Worm (Caenorhabditis elegans): ENCODE measurements around the gene T10H9.1.

T10H9.1 gene

ce11 chrV:6650508-6650907 is 1.1 kb downstream of the T10H9.1 start:
- no peak for TF ChIP-seq unc-120 (tag; optimal IDR thresholded peaks at IDR 0.05; ENCODE audit: poor library complexity, severe bottlenecking)
- TF ChIP-seq ztf-11 (tag; optimal IDR thresholded peaks at IDR 0.05), result no peak
- no peak for TF ChIP-seq sptf-1 (tag; optimal IDR thresholded peaks at IDR 0.05)
- TF ChIP-seq unc-62 (GFP tag; optimal IDR thresholded peaks at IDR 0.05), result no peak

- TF ChIP-seq drap-1 (GFP tag; optimal IDR thresholded peaks at IDR 0.05), result no peak
- no peak for TF ChIP-seq ztf-11 (tag; optimal IDR thresholded peaks at IDR 0.05)
- TF ChIP-seq pha-4 (tag; optimal IDR thresholded peaks at IDR 0.05), result no peak
- TF ChIP-seq tbx-8 (GFP tag; optimal IDR thresholded peaks at IDR 0.05), result no peak
- no peak for TF ChIP-seq snpc-4 (tag; optimal IDR thresholded peaks at IDR 0.05)
- no peak for TF ChIP-seq nhr-237 (tag; optimal IDR thresholded peaks at IDR 0.05)
- no peak for TF ChIP-seq lsy-2 (tag; optimal IDR thresholded peaks at IDR 0.05)
- no peak for TF ChIP-seq mls-2 (tag; optimal IDR thresholded peaks at IDR 0.05)
- no peak for TF ChIP-seq ceh-83 (GFP tag; optimal IDR thresholded peaks at IDR 0.05)
- TF ChIP-seq elt-1 (tag; optimal IDR thresholded peaks at IDR 0.05; ENCODE audit: borderline replicate concordance, insufficient read depth), result no peak
- no peak for TF ChIP-seq nhr-2 (tag; optimal IDR thresholded peaks at IDR 0.05)
Measured at ce11 chrV:6652051-6652450, 2.6 kb downstream of the T10H9.1 start, which contains the start of gene T10H9.8. T10H9.8 (plus strand) TSS chrV:6652351.

ce11 chrV:6655174-6655573 is 5.8 kb downstream of the T10H9.1 start, which contains the start of gene syx-18:
syx-18 (minus strand) TSS chrV:6655449.
- TF ChIP-seq zip-8 (tag; optimal IDR thresholded peaks at IDR 0.05), result no peak
- TF ChIP-seq ceh-83 (GFP tag; optimal IDR thresholded peaks at IDR 0.05), result no peak
- no peak for TF ChIP-seq drap-1 (GFP tag; optimal IDR thresholded peaks at IDR 0.05)
- TF ChIP-seq nhr-28 (tag; optimal IDR thresholded peaks at IDR 0.05), result no peak
- TF ChIP-seq sptf-1 (tag; optimal IDR thresholded peaks at IDR 0.05), result no peak
- TF ChIP-seq lin-32 (GFP tag; optimal IDR thresholded peaks at IDR 0.05), result no peak
- no peak for TF ChIP-seq nhr-12 (tag; optimal IDR thresholded peaks at IDR 0.05)
- TF ChIP-seq ztf-11 (tag; optimal IDR thresholded peaks at IDR 0.05), result no peak
- TF ChIP-seq unc-62 (GFP tag; optimal IDR thresholded peaks at IDR 0.05), result no peak
- no peak for TF ChIP-seq blmp-1 (tag; optimal IDR thresholded peaks at IDR 0.05)
- no peak for TF ChIP-seq unc-39 (tag; optimal IDR thresholded peaks at IDR 0.05)
- TF ChIP-seq sem-2 (GFP tag; optimal IDR thresholded peaks at IDR 0.05), result no peak
- TF ChIP-seq snpc-4 (tag; optimal IDR thresholded peaks at IDR 0.05), result no peak
- no peak for TF ChIP-seq flh-1 (GFP tag; optimal IDR thresholded peaks at IDR 0.05)
- no peak for TF ChIP-seq unc-120 (tag; optimal IDR thresholded peaks at IDR 0.05; ENCODE audit: poor library complexity, severe bottlenecking)
- no peak for TF ChIP-seq nhr-76 (tag; optimal IDR thresholded peaks at IDR 0.05)
- no peak for TF ChIP-seq nhr-237 (tag; optimal IDR thresholded peaks at IDR 0.05)
- no peak for TF ChIP-seq ham-2 (GFP tag; optimal IDR thresholded peaks at IDR 0.05)
- TF ChIP-seq ceh-43 (GFP tag; optimal IDR thresholded peaks at IDR 0.05), result no peak
- TF ChIP-seq pha-4 (tag; optimal IDR thresholded peaks at IDR 0.05), result no peak

- TF ChIP-seq ceh-39 (tag; optimal IDR thresholded peaks at IDR 0.05) (peak; percentile 55), tbx-8 (GFP tag; optimal IDR thresholded peaks at IDR 0.05) (no peak), nhr-2 (tag; optimal IDR thresholded peaks at IDR 0.05) (no peak), ceh-43 (GFP tag; optimal IDR thresholded peaks at IDR 0.05) (no peak), nhr-76 (tag; optimal IDR thresholded peaks at IDR 0.05) (no peak), ham-2 (GFP tag; optimal IDR thresholded peaks at IDR 0.05) (no peak), unc-39 (tag; optimal IDR thresholded peaks at IDR 0.05) (no peak), hlh-1 (tag; optimal IDR thresholded peaks at IDR 0.05) (no peak), sem-2 (GFP tag; optimal IDR thresholded peaks at IDR 0.05) (no peak), snpc-4 (tag; optimal IDR thresholded peaks at IDR 0.05) (no peak), nhr-12 (tag; optimal IDR thresholded peaks at IDR 0.05) (no peak), lin-32 (GFP tag; optimal IDR thresholded peaks at IDR 0.05) (no peak), sptf-1 (tag; optimal IDR thresholded peaks at IDR 0.05) (no peak), M03D4.4 (tag; optimal IDR thresholded peaks at IDR 0.05) (no peak), pha-4 (tag; optimal IDR thresholded peaks at IDR 0.05) (peak; percentile 34), unc-120 (tag; optimal IDR thresholded peaks at IDR 0.05; ENCODE audit: poor library complexity, severe bottlenecking) (peak; percentile 82), elt-3 (tag; optimal IDR thresholded peaks at IDR 0.05) (no peak), drap-1 (GFP tag; optimal IDR thresholded peaks at IDR 0.05) (no peak), mab-5 (tag; optimal IDR thresholded peaks at IDR 0.05) (no peak), mep-1 (tag; optimal IDR thresholded peaks at IDR 0.05) (peak; percentile 7), lsy-2 (tag; optimal IDR thresholded peaks at IDR 0.05) (peak; percentile 56), ceh-83 (GFP tag; optimal IDR thresholded peaks at IDR 0.05) (no peak), unc-62 (GFP tag; optimal IDR thresholded peaks at IDR 0.05) (no peak), cnd-1 (tag; optimal IDR thresholded peaks at IDR 0.05) (no peak), elt-1 (tag; optimal IDR thresholded peaks at IDR 0.05; ENCODE audit: borderline replicate concordance, insufficient read depth) (no peak), lin-13 (tag; optimal IDR thresholded peaks at IDR 0.05) (no peak), nhr-237 (tag; optimal IDR thresholded peaks at IDR 0.05) (peak; percentile 53), mls-2 (tag; optimal IDR thresholded peaks at IDR 0.05) (no peak), blmp-1 (tag; optimal IDR thresholded peaks at IDR 0.05) (peak; percentile 11), zip-8 (tag; optimal IDR thresholded peaks at IDR 0.05) (no peak), ces-1 (GFP tag; optimal IDR thresholded peaks at IDR 0.05) (peak; percentile 25), ztf-11 (tag; optimal IDR thresholded peaks at IDR 0.05) (no peak), flh-1 (GFP tag; optimal IDR thresholded peaks at IDR 0.05) (no peak), nhr-28 (tag; optimal IDR thresholded peaks at IDR 0.05) (no peak), bed-3 (GFP tag; optimal IDR thresholded peaks at IDR 0.05) (no peak)
Measured at ce11 chrV:6656451-6657115, 7.2 kb downstream of the T10H9.1 start, which contains the start of gene snb-1. snb-1 (minus strand) TSS chrV:6656501.

Data from whole organism, mixed stage, embryonic.